Fruit fly (Drosophila melanogaster) whole organism, embryonic: ENCODE data around the gene da.
A peak's percentile ranks its signal among the peaks of the same experiment; 100 is the strongest.

Source experiments
- Asciz ChIP-seq: fragments of 200-800 bp; sonication (Bioruptor generic); optimal IDR thresholded peaks from 2 replicates; lab custom pipeline; 2017; ENCODE audit warnings: missing biosample characterization, mild to moderate bottlenecking, missing genetic modification characterization, missing genetic modification reagents
- Atf-2 ChIP-seq: fragments of 200-800 bp; sonication (Bioruptor generic); optimal IDR thresholded peaks from 2 replicates; lab custom pipeline; 2016; ENCODE audit warnings: missing biosample characterization, missing genetic modification characterization
- Awh ChIP-seq: fragments of 200-800 bp; sonication (Bioruptor generic); IDR thresholded peaks from 2 replicates; pipeline ENCODE4, ENCODE4 v1.3.6; 2022; ENCODE audit warnings: missing biosample characterization, missing genetic modification characterization
- Bdp1 ChIP-seq: fragments of 200-800 bp; sonication (Bioruptor generic); optimal IDR thresholded peaks from 3 replicates; lab custom pipeline; 2016; ENCODE audit warnings: missing biosample characterization, missing genetic modification characterization
- CG10267 ChIP-seq: fragments of 200-800 bp; sonication (Bioruptor generic); optimal IDR thresholded peaks from 2 replicates; lab custom pipeline; 2018; ENCODE audit warnings: missing biosample characterization, mild to moderate bottlenecking, missing genetic modification characterization, moderate library complexity
- CG10565 ChIP-seq: fragments of 200-800 bp; sonication (Bioruptor generic); optimal IDR thresholded peaks from 3 replicates; lab custom pipeline; 2016; ENCODE audit warnings: missing biosample characterization, mild to moderate bottlenecking, missing genetic modification characterization
- CG12071 ChIP-seq: fragments of 200-800 bp; sonication (Bioruptor generic); optimal IDR thresholded peaks from 3 replicates; lab custom pipeline; 2018; ENCODE audit warnings: missing biosample characterization, mild to moderate bottlenecking, missing genetic modification characterization
- CG17186 ChIP-seq: fragments of 200-800 bp; sonication (Bioruptor generic); optimal IDR thresholded peaks from 3 replicates; lab custom pipeline; 2017; ENCODE audit warnings: missing biosample characterization, missing genetic modification reagents, missing genetic modification characterization
- CG17328 ChIP-seq: fragments of 200-800 bp; sonication (Bioruptor generic); IDR thresholded peaks from 2 replicates; pipeline ENCODE4 v1.3.6; 2022; ENCODE audit warnings: missing biosample characterization, missing genetic modification characterization
- CG17359 ChIP-seq: fragments of 200-800 bp; sonication (Bioruptor generic); optimal IDR thresholded peaks from 3 replicates; lab custom pipeline; 2018; ENCODE audit warnings: missing biosample characterization, mild to moderate bottlenecking, missing genetic modification characterization, moderate library complexity
- CG17802 ChIP-seq: fragments of 200-800 bp; sonication (Bioruptor generic); optimal IDR thresholded peaks from 2 replicates; lab custom pipeline; 2018; ENCODE audit warnings: missing biosample characterization, mild to moderate bottlenecking, missing genetic modification characterization, moderate library complexity
- CG4328 ChIP-seq: fragments of 200-800 bp; sonication (Bioruptor generic); optimal IDR thresholded peaks from 3 replicates; lab custom pipeline; 2017; ENCODE audit warnings: missing biosample characterization, missing genetic modification reagents, missing genetic modification characterization
- CG4730 ChIP-seq: fragments of 200-800 bp; sonication (Bioruptor generic); IDR thresholded peaks from 2 replicates; pipeline ENCODE4 v1.3.6; 2022; ENCODE audit warnings: missing biosample characterization, missing genetic modification characterization
- CG4854 ChIP-seq: fragments of 200-800 bp; sonication (Bioruptor generic); optimal IDR thresholded peaks from 2 replicates; lab custom pipeline; 2016; ENCODE audit warnings: missing biosample characterization, missing genetic modification characterization, inconsistent platforms
- CG7987 ChIP-seq: fragments of 200-800 bp; sonication (Bioruptor generic); optimal IDR thresholded peaks from 2 replicates; lab custom pipeline; 2018; ENCODE audit warnings: missing biosample characterization, mild to moderate bottlenecking, missing genetic modification characterization, moderate library complexity
- CG8281 ChIP-seq: fragments of 200-800 bp; sonication (Bioruptor generic); optimal IDR thresholded peaks from 2 replicates; lab custom pipeline; 2018; ENCODE audit warnings: missing biosample characterization, mild to moderate bottlenecking, missing genetic modification characterization, moderate library complexity
- CTCF ChIP-seq: fragments of 200-800 bp; sonication (Bioruptor generic); optimal IDR thresholded peaks from 2 replicates; lab custom pipeline; 2017; ENCODE audit warnings: missing biosample characterization, mild to moderate bottlenecking, missing genetic modification characterization, moderate library complexity
- Camta ChIP-seq: fragments of 200-800 bp; sonication (Bioruptor generic); optimal IDR thresholded peaks from 2 replicates; lab custom pipeline; 2016; ENCODE audit warnings: missing biosample characterization, missing genetic modification characterization
- D19A ChIP-seq: fragments of 200-800 bp; optimal IDR thresholded peaks from 3 replicates; lab custom pipeline; 2019; ENCODE audit warnings: missing biosample characterization, mild to moderate bottlenecking, missing genetic modification characterization, moderate library complexity
- Dip2 ChIP-seq: fragments of 200-800 bp; sonication (Bioruptor generic); IDR thresholded peaks from 2 replicates; pipeline ENCODE4 v1.3.6; 2022; ENCODE audit warnings: missing biosample characterization, missing genetic modification characterization
- H15 ChIP-seq: fragments of 200-800 bp; sonication (Bioruptor generic); IDR thresholded peaks from 3 replicates; pipeline ENCODE4 v1.3.6; 2022; ENCODE audit warnings: missing biosample characterization, missing genetic modification characterization
- HLH3B ChIP-seq: fragments of 200-800 bp; sonication (Bioruptor generic); IDR thresholded peaks from 2 replicates; pipeline ENCODE4 v1.3.6; 2022; ENCODE audit warnings: missing biosample characterization, missing genetic modification characterization
- Mrtf ChIP-seq: fragments of 200-800 bp; sonication (Bioruptor generic); IDR thresholded peaks from 3 replicates; pipeline ENCODE4 v1.3.6; 2022; ENCODE audit warnings: missing biosample characterization, missing genetic modification characterization
- Oaz ChIP-seq: fragments of 200-800 bp; sonication (Bioruptor generic); IDR thresholded peaks from 2 replicates; pipeline ENCODE4 v1.3.6; 2022; ENCODE audit warnings: missing biosample characterization, missing genetic modification characterization
- Side ChIP-seq: fragments of 200-800 bp; sonication (Bioruptor generic); optimal IDR thresholded peaks from 2 replicates; lab custom pipeline; 2016; ENCODE audit warnings: missing biosample characterization, missing genetic modification characterization
- TFAM ChIP-seq: fragments of 200-800 bp; sonication (Bioruptor generic); optimal IDR thresholded peaks from 2 replicates; lab custom pipeline; 2017; ENCODE audit warnings: missing biosample characterization, missing genetic modification characterization, inconsistent platforms
- Vsx1 ChIP-seq: fragments of 200-800 bp; sonication (Bioruptor generic); optimal IDR thresholded peaks from 2 replicates; lab custom pipeline; 2017; ENCODE audit warnings: missing biosample characterization, mild to moderate bottlenecking, missing genetic modification characterization, missing genetic modification reagents
- Xbp1 ChIP-seq: fragments of 200-800 bp; sonication (Bioruptor generic); optimal IDR thresholded peaks from 3 replicates; lab custom pipeline; 2016; ENCODE audit warnings: missing biosample characterization, mild to moderate bottlenecking, missing genetic modification characterization
- amos ChIP-seq: fragments of 200-800 bp; sonication (Bioruptor generic); IDR thresholded peaks from 2 replicates; pipeline ENCODE4 v1.3.6; 2022; ENCODE audit warnings: missing biosample characterization, missing genetic modification characterization; ENCODE audit not compliant: partially characterized antibody
- aop ChIP-seq: fragments of 200-800 bp; sonication (Bioruptor generic); IDR thresholded peaks from 2 replicates; pipeline ENCODE4 v1.3.6; 2022; ENCODE audit warnings: missing biosample characterization, missing genetic modification characterization
- ap ChIP-seq: fragments of 200-800 bp; sonication (Bioruptor generic); IDR thresholded peaks from 2 replicates; pipeline ENCODE4 v1.3.6; 2022; ENCODE audit warnings: missing biosample characterization, missing genetic modification characterization
- bab2 ChIP-seq: fragments of 200-800 bp; sonication (Bioruptor generic); optimal IDR thresholded peaks from 2 replicates; lab custom pipeline; 2016; ENCODE audit warnings: missing biosample characterization, missing genetic modification characterization
- chm ChIP-seq: fragments of 200-800 bp; sonication (Bioruptor generic); IDR thresholded peaks from 2 replicates; pipeline ENCODE4 v1.3.6; 2022; ENCODE audit warnings: missing biosample characterization, missing genetic modification characterization
- crc ChIP-seq: fragments of 200-800 bp; sonication (Bioruptor generic); optimal IDR thresholded peaks from 2 replicates; lab custom pipeline; 2016; ENCODE audit warnings: missing biosample characterization, missing genetic modification characterization
- crol ChIP-seq: fragments of 200-800 bp; sonication (Bioruptor generic); IDR thresholded peaks from 2 replicates; pipeline ENCODE4 v1.3.6; 2022; ENCODE audit warnings: missing biosample characterization, missing genetic modification characterization
- disco-r ChIP-seq: fragments of 200-800 bp; sonication (Bioruptor generic); optimal IDR thresholded peaks from 2 replicates; lab custom pipeline; 2016; ENCODE audit warnings: missing biosample characterization, missing genetic modification characterization
- fd64A ChIP-seq: fragments of 200-800 bp; sonication (Bioruptor generic); optimal IDR thresholded peaks from 3 replicates; lab custom pipeline; 2018; ENCODE audit warnings: missing biosample characterization, mild to moderate bottlenecking, missing genetic modification characterization
- gfzf ChIP-seq: fragments of 200-800 bp; sonication (Bioruptor generic); optimal IDR thresholded peaks from 2 replicates; lab custom pipeline; 2016; ENCODE audit warnings: missing biosample characterization, mild to moderate bottlenecking, missing genetic modification characterization, moderate library complexity
- grn ChIP-seq: fragments of 200-800 bp; sonication (Bioruptor generic); optimal IDR thresholded peaks from 3 replicates; lab custom pipeline; 2017; ENCODE audit warnings: missing biosample characterization, missing genetic modification characterization
- ham ChIP-seq: fragments of 200-800 bp; sonication (Bioruptor generic); IDR thresholded peaks from 2 replicates; pipeline ENCODE4 v1.3.6; 2022; ENCODE audit warnings: missing biosample characterization, missing genetic modification characterization
- hkb ChIP-seq, 2 experiments: fragments of 200-800 bp in 1 of 2; fragments of >200 bp in 1 of 2; sonication (Bioruptor generic) in 1 of 2; IDR thresholded peaks in 1 of 2; optimal IDR thresholded peaks in 1 of 2; 2 replicates each; pipeline versions ENCODE4 v1.3.6 to Lab custom; 2017 to 2022; ENCODE audit warnings: missing biosample characterization in 1 of 2, missing genetic modification characterization in 1 of 2
- jing ChIP-seq: fragments of 200-800 bp; sonication (Bioruptor generic); optimal IDR thresholded peaks from 2 replicates; lab custom pipeline; 2018; ENCODE audit warnings: missing biosample characterization, mild to moderate bottlenecking, missing genetic modification characterization
- klu ChIP-seq: fragments of 200-800 bp; sonication (Bioruptor generic); IDR thresholded peaks from 2 replicates; pipeline ENCODE4 v1.3.6; 2022; ENCODE audit warnings: missing biosample characterization, missing genetic modification characterization
- lbe ChIP-seq: fragments of 200-800 bp; sonication (Bioruptor generic); optimal IDR thresholded peaks from 2 replicates; lab custom pipeline; 2016; ENCODE audit warnings: missing biosample characterization, mild to moderate bottlenecking, missing genetic modification characterization
- lilli ChIP-seq: fragments of 200-800 bp; sonication (Bioruptor generic); optimal IDR thresholded peaks from 3 replicates; lab custom pipeline; 2016; ENCODE audit warnings: missing biosample characterization, missing genetic modification characterization
- nerfin-2 ChIP-seq: fragments of 200-800 bp; sonication (Bioruptor generic); IDR thresholded peaks from 2 replicates; pipeline ENCODE4 v1.3.6; 2022; ENCODE audit warnings: missing biosample characterization, missing genetic modification characterization; ENCODE audit not compliant: partially characterized antibody
- nom ChIP-seq: fragments of 200-800 bp; sonication (Bioruptor generic); optimal IDR thresholded peaks from 2 replicates; lab custom pipeline; 2017; ENCODE audit warnings: missing biosample characterization, missing genetic modification characterization, mild to moderate bottlenecking, moderate library complexity, missing genetic modification reagents
- oc ChIP-seq: fragments of 200-800 bp; sonication (Bioruptor generic); optimal IDR thresholded peaks from 2 replicates; lab custom pipeline; 2018; ENCODE audit warnings: missing biosample characterization, mild to moderate bottlenecking, missing genetic modification characterization, moderate library complexity
- sens ChIP-seq: fragments of 200-800 bp; sonication (Bioruptor generic); peaks from one replicate; lab custom pipeline; 2016; ENCODE audit warnings: missing biosample characterization, missing genetic modification characterization
- slbo ChIP-seq: fragments of 200-800 bp; sonication (Bioruptor generic); IDR thresholded peaks from 2 replicates; pipeline ENCODE4 v1.3.6; 2022; ENCODE audit warnings: missing biosample characterization, missing genetic modification characterization
- stc ChIP-seq: fragments of 200-800 bp; sonication (Bioruptor generic); IDR thresholded peaks from 2 replicates; pipeline ENCODE4 v1.3.6; 2022; ENCODE audit warnings: missing biosample characterization, missing genetic modification characterization
- tio ChIP-seq: fragments of 200-800 bp; sonication (Bioruptor generic); optimal IDR thresholded peaks from 2 replicates; lab custom pipeline; 2017; ENCODE audit warnings: missing biosample characterization, missing genetic modification characterization, inconsistent platforms
- usp ChIP-seq: fragments of >200 bp; optimal IDR thresholded peaks from 2 replicates; lab custom pipeline; 2017; ENCODE audit warnings: missing biosample characterization, missing genetic modification characterization

da gene

DNA sequence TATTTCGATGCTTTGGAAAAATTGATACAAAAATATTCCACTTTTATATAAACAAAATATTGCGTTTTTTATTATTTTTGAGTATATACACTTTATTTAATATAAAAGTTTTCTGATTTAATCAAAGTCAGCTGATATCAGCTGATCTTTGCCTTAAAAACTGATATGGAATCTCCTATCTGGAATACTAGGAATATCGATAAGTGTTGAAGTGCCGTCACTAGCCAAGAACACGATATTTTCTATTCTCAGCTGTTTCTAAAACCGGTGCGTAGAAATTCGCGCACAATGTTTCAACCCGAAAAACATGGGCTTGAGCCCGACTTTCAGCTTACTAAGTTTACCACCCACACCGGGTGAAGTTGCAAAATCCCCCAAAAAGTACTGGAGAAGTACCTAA is 45.4 kb upstream of the da start, which contains the start of gene Sps2 (continued):
- no peak for TF ChIP-seq hkb (optimal IDR thresholded peaks at IDR 0.05; lab: Kevin White, UChicago)
- no peak for TF ChIP-seq hkb (GFP tag; IDR thresholded peaks at IDR 0.05; lab: Robert Waterston, UW)
- TF ChIP-seq Dip2 (GFP tag; lab: Robert Waterston, UW): no peak
- TF ChIP-seq Mrtf: no peak
- TF ChIP-seq CG4328: no peak
- TF ChIP-seq TFAM (GFP tag; lab: Kevin White, UChicago): no peak
- TF ChIP-seq amos (GFP tag; lab: Robert Waterston, UW): peak; percentile 80; the same call in 1 of the 2 replicates
- no peak for TF ChIP-seq chm
- TF ChIP-seq CG8281 (tag; lab: Kevin White, UChicago): no peak
- TF ChIP-seq CG10565 (GFP tag; lab: Kevin White, UChicago): no peak
- TF ChIP-seq fd64A (GFP tag; lab: Kevin White, UChicago): no peak
- TF ChIP-seq grn (GFP tag; lab: Kevin White, UChicago): peak; percentile 94
- no peak; the same call in 1 of the 2 replicates for TF ChIP-seq slbo (GFP tag; lab: Robert Waterston, UW)
- no peak for TF ChIP-seq crc (GFP tag; lab: Kevin White, UChicago)
- TF ChIP-seq Awh (GFP tag; lab: Robert Waterston, UW): no peak
- TF ChIP-seq CG4854 (GFP tag; lab: Kevin White, UChicago): no peak
- TF ChIP-seq ham (GFP tag; lab: Robert Waterston, UW): no peak
- peak; percentile 27; the same call in 1 of the 2 replicates for TF ChIP-seq CG17328 (GFP tag; lab: Robert Waterston, UW)
- TF ChIP-seq disco-r (GFP tag; lab: Kevin White, UChicago): no peak
- no peak for TF ChIP-seq lbe (GFP tag; lab: Kevin White, UChicago)
- TF ChIP-seq CTCF (GFP tag; lab: Kevin White, UChicago): no peak
- TF ChIP-seq lilli (GFP tag; lab: Kevin White, UChicago): peak; percentile 18
- TF ChIP-seq CG7987 (GFP tag; lab: Kevin White, UChicago): no peak
- TF ChIP-seq CG4730 (GFP tag; lab: Robert Waterston, UW): no peak
- TF ChIP-seq ap (GFP tag; lab: Robert Waterston, UW): no peak
- no peak for TF ChIP-seq Side (GFP tag; lab: Kevin White, UChicago)
- no peak for TF ChIP-seq nom
- TF ChIP-seq jing (GFP tag; lab: Kevin White, UChicago): no peak
- no peak for TF ChIP-seq oc (tag; lab: Kevin White, UChicago)
- TF ChIP-seq crol (GFP tag; lab: Robert Waterston, UW): no peak
- TF ChIP-seq aop (GFP tag; lab: Robert Waterston, UW): no peak
- TF ChIP-seq D19A (tag; lab: Kevin White, UChicago): peak; percentile 16
- no peak for TF ChIP-seq klu
- no peak for TF ChIP-seq stc
- peak; percentile 12 for TF ChIP-seq gfzf
- TF ChIP-seq nerfin-2 (GFP tag; lab: Robert Waterston, UW): no peak
- no peak for TF ChIP-seq Atf-2
- no peak for TF ChIP-seq tio (GFP tag; lab: Kevin White, UChicago)
- TF ChIP-seq CG12071 (GFP tag; lab: Kevin White, UChicago): no peak
- TF ChIP-seq CG17359: no peak
- TF ChIP-seq H15: no peak
- no peak for TF ChIP-seq Camta (GFP tag; lab: Kevin White, UChicago)
- TF ChIP-seq Xbp1: peak; percentile 11
- no peak for TF ChIP-seq usp
- no peak for TF ChIP-seq CG17186 (GFP tag; lab: Kevin White, UChicago)
- no peak for TF ChIP-seq sens (GFP tag; lab: Kevin White, UChicago)
- TF ChIP-seq Bdp1: no peak
- no peak for TF ChIP-seq Oaz (GFP tag; lab: Robert Waterston, UW)
- no peak for TF ChIP-seq bab2
- TF ChIP-seq Vsx1 (GFP tag; lab: Kevin White, UChicago): no peak
- no peak for TF ChIP-seq HLH3B (GFP tag; lab: Robert Waterston, UW)
- no peak for TF ChIP-seq CG17802 (tag; lab: Kevin White, UChicago)
- TF ChIP-seq CG10267 (tag; lab: Kevin White, UChicago): peak; percentile 19
- TF ChIP-seq Asciz (GFP tag; lab: Kevin White, UChicago): no peak
